Worm (Caenorhabditis elegans) whole organism, midembryonic: ENCODE results near the gene nlp-82.

Experiments
- T22C8.4 ChIP-seq: fragments of 200-800 bp; sonication (Bioruptor generic); IDR thresholded peaks from 2 replicates; pipeline ENCODE4 v1.3.6; 2022; ENCODE audit warnings: missing genetic modification characterization, missing compliant biosample characterization
- cog-1 ChIP-seq: sonication (generic microtip); optimal IDR thresholded peaks from 2 replicates; lab custom pipeline; 2016; ENCODE audit warnings: missing genetic modification characterization, missing compliant biosample characterization
- flt-1 ChIP-seq: fragments of 200-800 bp; sonication (Bioruptor generic); IDR thresholded peaks from 2 replicates; pipeline ENCODE4 v1.3.6; 2022; ENCODE audit warnings: missing genetic modification characterization, missing compliant biosample characterization
- klf-2 ChIP-seq: fragments of 200-800 bp; sonication (Bioruptor generic); conservative IDR thresholded peaks from 2 replicates; pipeline ENCODE4 v1.3.6; 2022; ENCODE audit warnings: missing genetic modification reagents, missing genetic modification characterization, missing compliant biosample characterization
- med-1 ChIP-seq: sonication (generic microtip); optimal IDR thresholded peaks from 2 replicates; lab custom pipeline; 2017; ENCODE audit warnings: missing genetic modification characterization, mild to moderate bottlenecking, missing compliant biosample characterization, antibody characterized with exemption, missing genetic modification reagents; ENCODE audit not compliant: insufficient read depth
- ref-1 ChIP-seq: fragments of 200-800 bp; sonication (Bioruptor generic); conservative IDR thresholded peaks from 2 replicates; pipeline ENCODE4 v1.3.6; 2022; ENCODE audit warnings: missing genetic modification reagents, missing genetic modification characterization, missing compliant biosample characterization
- tab-1 ChIP-seq: fragments of 200-800 bp; sonication (Bioruptor generic); IDR thresholded peaks from 2 replicates; pipeline ENCODE4 v1.3.6; 2022; ENCODE audit warnings: missing genetic modification characterization, missing compliant biosample characterization
- ztf-23 ChIP-seq: fragments of 200-800 bp; sonication (Bioruptor generic); IDR thresholded peaks from 2 replicates; pipeline ENCODE4 v1.3.6; 2022; ENCODE audit warnings: missing genetic modification reagents, missing genetic modification characterization, missing compliant biosample characterization
- ztf-29 ChIP-seq: fragments of 200-800 bp; sonication (Bioruptor generic); IDR thresholded peaks from 2 replicates; pipeline ENCODE4 v1.3.6; 2022; ENCODE audit warnings: missing genetic modification reagents, missing genetic modification characterization, missing compliant biosample characterization

The nlp-82 gene

ce11 chrII:9246648-9247047 lies 7.4 kb downstream of the nlp-82 start, which contains the start of gene T26C5.5:
Gene T26C5.5, minus strand, starts transcription at chrII:9246748.
- TF ChIP-seq med-1 (GFP tag; lab: Kevin White, UChicago) (no peak), ref-1 (no peak), ztf-29 (GFP tag; lab: Robert Waterston, UW) (no peak), T22C8.4 (no peak), flt-1 (no peak), tab-1 (GFP tag; lab: Robert Waterston, UW) (no peak), cog-1 (tag; lab: Kevin White, UChicago) (no peak), ztf-23 (GFP tag; lab: Robert Waterston, UW) (no peak), klf-2 (GFP tag; lab: Robert Waterston, UW) (no peak)

DNA sequence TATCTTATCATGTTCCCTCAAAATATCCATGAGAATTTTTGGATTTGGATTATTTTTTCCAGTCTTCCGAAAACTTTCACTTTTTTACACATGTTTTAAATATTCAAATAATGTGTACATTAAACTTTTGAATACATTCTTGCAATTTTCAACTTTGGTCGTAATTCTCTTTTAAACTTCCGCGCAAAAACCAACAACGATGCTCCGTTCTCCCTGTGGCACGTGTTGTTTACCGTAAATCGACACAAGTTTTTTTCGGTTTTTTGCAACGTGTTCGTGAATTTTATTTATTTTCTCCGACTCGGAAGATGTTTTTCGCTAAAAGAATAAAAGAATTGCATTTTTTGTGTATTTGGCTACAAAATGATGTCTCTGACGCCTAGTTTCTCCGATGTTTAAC lies 11.3 kb downstream of the nlp-82 start:
- TF ChIP-seq klf-2 (GFP tag; lab: Robert Waterston, UW) (no peak), ztf-29 (GFP tag; lab: Robert Waterston, UW) (no peak), ref-1 (no peak), flt-1 (no peak), T22C8.4 (no peak), med-1 (GFP tag; lab: Kevin White, UChicago) (no peak), cog-1 (tag; lab: Kevin White, UChicago) (no peak), tab-1 (GFP tag; lab: Robert Waterston, UW) (no peak), ztf-23 (GFP tag; lab: Robert Waterston, UW) (no peak)

DNA sequence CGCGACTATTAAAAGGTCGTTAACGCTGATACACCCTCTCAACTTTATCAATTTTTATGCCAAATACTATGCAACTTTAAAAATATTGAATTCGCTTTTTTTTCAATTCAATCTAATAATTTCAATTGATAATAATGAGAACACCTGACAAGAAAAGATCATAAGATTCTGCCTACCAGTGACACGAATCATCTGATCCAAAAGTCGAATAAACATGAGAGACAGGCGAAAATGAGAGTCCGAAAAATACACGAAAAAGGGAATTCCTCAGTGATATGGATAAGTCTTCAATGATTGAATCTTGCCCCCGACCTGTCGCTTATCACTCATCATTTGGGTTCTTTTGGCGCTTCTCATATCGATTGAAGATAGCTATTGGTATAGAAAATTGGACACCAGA lies 12.5 kb downstream of the nlp-82 start:
- no peak for TF ChIP-seq med-1 (GFP tag; lab: Kevin White, UChicago)
- TF ChIP-seq flt-1: no peak
- no peak for TF ChIP-seq klf-2 (GFP tag; lab: Robert Waterston, UW)
- no peak for TF ChIP-seq ztf-29 (GFP tag; lab: Robert Waterston, UW)
- TF ChIP-seq ref-1: no peak
- TF ChIP-seq tab-1 (GFP tag; lab: Robert Waterston, UW): no peak
- no peak for TF ChIP-seq cog-1 (tag; lab: Kevin White, UChicago)
- no peak for TF ChIP-seq ztf-23 (GFP tag; lab: Robert Waterston, UW)
- TF ChIP-seq T22C8.4: no peak

DNA sequence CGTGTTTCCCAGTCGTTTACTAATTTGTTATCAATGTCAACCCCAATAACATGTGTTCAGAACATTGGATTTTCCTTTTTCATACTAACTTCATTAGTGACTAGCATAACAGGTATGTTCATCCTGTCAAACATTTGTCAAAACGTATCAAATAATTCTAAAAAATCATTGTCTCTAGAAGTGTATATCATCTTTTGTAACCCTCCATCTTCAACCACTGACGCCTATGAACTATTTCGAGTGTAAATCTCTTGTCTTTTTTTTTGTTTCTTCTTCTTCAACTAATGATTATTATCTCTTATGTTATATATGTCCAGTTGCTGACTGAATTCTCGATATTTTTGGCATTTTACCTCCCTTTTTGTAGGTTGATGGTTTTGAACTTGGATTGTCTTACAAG lies 16.4 kb downstream of the nlp-82 start:
- TF ChIP-seq T22C8.4 (no peak), ref-1 (no peak), ztf-29 (GFP tag; lab: Robert Waterston, UW) (no peak), cog-1 (tag; lab: Kevin White, UChicago) (no peak), klf-2 (GFP tag; lab: Robert Waterston, UW) (no peak), tab-1 (GFP tag; lab: Robert Waterston, UW) (no peak), med-1 (GFP tag; lab: Kevin White, UChicago) (no peak), ztf-23 (GFP tag; lab: Robert Waterston, UW) (no peak), flt-1 (no peak)

DNA sequence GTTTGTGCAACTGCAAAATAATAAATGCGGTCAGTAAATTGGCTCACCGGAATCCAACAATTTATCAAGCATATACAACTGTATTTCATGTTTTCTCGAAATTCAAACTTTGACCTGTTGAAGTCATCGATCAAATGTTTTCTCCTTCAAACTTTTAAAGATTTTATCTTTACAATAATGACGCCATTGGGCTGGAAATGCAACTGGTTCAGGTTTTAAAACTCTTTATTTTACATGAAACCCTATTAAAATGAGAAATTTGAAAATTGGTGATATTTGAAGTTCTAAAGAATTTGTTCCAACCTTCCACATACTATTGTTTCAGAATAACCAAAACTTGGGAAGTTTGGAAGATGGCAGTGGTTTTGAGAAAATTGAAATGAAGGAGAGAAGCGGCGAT lies 17.1 kb downstream of the nlp-82 start:
- TF ChIP-seq ref-1 (no peak), cog-1 (tag; lab: Kevin White, UChicago) (no peak), ztf-29 (GFP tag; lab: Robert Waterston, UW) (no peak), med-1 (GFP tag; lab: Kevin White, UChicago) (no peak), ztf-23 (GFP tag; lab: Robert Waterston, UW) (no peak), klf-2 (GFP tag; lab: Robert Waterston, UW) (no peak), tab-1 (GFP tag; lab: Robert Waterston, UW) (no peak), flt-1 (no peak), T22C8.4 (no peak)

- no peak for TF ChIP-seq ref-1
- TF ChIP-seq flt-1: no peak
- TF ChIP-seq ztf-23 (GFP tag; lab: Robert Waterston, UW): no peak
- TF ChIP-seq T22C8.4: no peak
- no peak for TF ChIP-seq tab-1 (GFP tag; lab: Robert Waterston, UW)
- TF ChIP-seq cog-1 (tag; lab: Kevin White, UChicago): no peak
- TF ChIP-seq med-1 (GFP tag; lab: Kevin White, UChicago): no peak
- no peak for TF ChIP-seq ztf-29 (GFP tag; lab: Robert Waterston, UW)
- no peak for TF ChIP-seq klf-2 (GFP tag; lab: Robert Waterston, UW)
Measured at ce11 chrII:9236283-9236682, 17.8 kb downstream of the nlp-82 start, which contains the start of gene T26C5.3. Gene T26C5.3, plus strand, starts transcription at chrII:9236583.

- TF ChIP-seq flt-1: no peak
- TF ChIP-seq tab-1 (GFP tag; lab: Robert Waterston, UW): no peak
- no peak for TF ChIP-seq ref-1
- TF ChIP-seq ztf-29 (GFP tag; lab: Robert Waterston, UW): no peak
- TF ChIP-seq ztf-23 (GFP tag; lab: Robert Waterston, UW): no peak
Measured at ce11 chrII:9233813-9234212, 20.3 kb downstream of the nlp-82 start.

- TF ChIP-seq T22C8.4 (no peak), ref-1 (no peak), ztf-29 (GFP tag; lab: Robert Waterston, UW) (no peak), cog-1 (tag; lab: Kevin White, UChicago) (no peak), tab-1 (GFP tag; lab: Robert Waterston, UW) (no peak), ztf-23 (GFP tag; lab: Robert Waterston, UW) (no peak), med-1 (GFP tag; lab: Kevin White, UChicago) (no peak), klf-2 (GFP tag; lab: Robert Waterston, UW) (no peak), flt-1 (no peak)
Measured at ce11 chrII:9232923-9233322, 21.2 kb downstream of the nlp-82 start, which contains the start of gene T26C5.2. Gene T26C5.2, plus strand, starts transcription at chrII:9233223.

- no peak for TF ChIP-seq T22C8.4
Measured at ce11 chrII:9232493-9232892, 21.6 kb downstream of the nlp-82 start.

- no peak for TF ChIP-seq ztf-29 (GFP tag; lab: Robert Waterston, UW)
- TF ChIP-seq cog-1 (tag; lab: Kevin White, UChicago): no peak
- TF ChIP-seq klf-2 (GFP tag; lab: Robert Waterston, UW): no peak
- no peak for TF ChIP-seq ztf-23 (GFP tag; lab: Robert Waterston, UW)
- no peak for TF ChIP-seq med-1 (GFP tag; lab: Kevin White, UChicago)
- TF ChIP-seq flt-1: no peak
- TF ChIP-seq T22C8.4: no peak
- TF ChIP-seq ref-1: no peak
- TF ChIP-seq tab-1 (GFP tag; lab: Robert Waterston, UW): no peak
Measured at ce11 chrII:9231240-9231639, 22.8 kb downstream of the nlp-82 start, which contains the start of gene gst-13. Gene gst-13, plus strand, starts transcription at chrII:9231457.
